Worm (Caenorhabditis elegans): ENCODE data around the gene oac-20.

- TF ChIP-seq dao-5 (tag; optimal IDR thresholded peaks at IDR 0.05) (no peak), him-1 (tag; optimal IDR thresholded peaks at IDR 0.05) (no peak)
Observed at ce11 chrV:16009564-16009963, 31.1 kb downstream of the oac-20 start, which contains the start of gene str-233.
